Fruit fly (Drosophila melanogaster): ENCODE results near the gene Septin2.

DNA sequence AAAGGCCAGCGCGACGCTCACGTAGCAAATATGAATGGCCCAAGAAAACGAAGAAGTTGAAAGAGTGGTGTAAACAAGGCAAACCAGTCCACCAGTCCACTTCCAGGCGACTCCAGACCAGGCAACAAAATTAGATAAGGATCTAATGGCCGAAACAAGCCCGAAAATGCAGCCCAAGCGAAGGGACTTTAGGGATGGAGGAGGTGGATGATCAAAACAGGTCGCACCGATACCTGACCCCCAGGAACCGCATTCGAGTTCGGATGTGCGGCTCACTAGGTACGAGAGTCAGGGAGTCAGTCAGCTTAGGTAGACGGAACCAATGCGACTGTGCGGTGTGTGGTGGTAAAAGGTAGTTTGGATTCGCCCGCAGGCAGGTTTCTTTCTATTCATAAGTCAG lies 44.9 kb downstream of the Septin2 start:
- TF ChIP-seq CG8478 (optimal IDR thresholded peaks at IDR 0.05) (no peak), CTCF (optimal IDR thresholded peaks at IDR 0.05) (no peak)
